Worm (Caenorhabditis elegans) whole organism, L2 larva: ENCODE data around the gene C45H4.14.

ENCODE experiments used
- F13H6.1 ChIP-seq: sonication (generic microtip); optimal IDR thresholded peaks from 2 replicates; lab custom pipeline; 2016; ENCODE audit warnings: missing genetic modification characterization, missing compliant biosample characterization
- R02D3.7 ChIP-seq: fragments of 150-350 bp; optimal IDR thresholded peaks from 2 replicates; lab custom pipeline; 2014; ENCODE audit warnings: missing biosample characterization, missing genetic modification characterization
- Y55F3AM.14 ChIP-seq: fragments of 200-800 bp; sonication (Bioruptor generic); optimal IDR thresholded peaks from 2 replicates; lab custom pipeline; 2018; ENCODE audit warnings: mild to moderate bottlenecking, missing genetic modification characterization, missing compliant biosample characterization
- ZK546.5 ChIP-seq: sonication (generic microtip); optimal IDR thresholded peaks from 2 replicates; lab custom pipeline; 2017; ENCODE audit warnings: missing biosample characterization, missing genetic modification characterization
- alr-1 ChIP-seq: fragments of 150-350 bp; optimal IDR thresholded peaks from 2 replicates; lab custom pipeline; 2014; ENCODE audit warnings: missing biosample characterization, missing genetic modification characterization
- ama-1 ChIP-seq: fragments of 150-350 bp; optimal IDR thresholded peaks from 2 replicates; lab custom pipeline; 2018; ENCODE audit warnings: inconsistent platforms
- blmp-1 ChIP-seq: sonication (generic microtip); optimal IDR thresholded peaks from 2 replicates; lab custom pipeline; 2017; ENCODE audit warnings: missing genetic modification characterization, mild to moderate bottlenecking, missing compliant biosample characterization, antibody characterized with exemption, moderate library complexity; ENCODE audit not compliant: insufficient read depth
- ceh-16 ChIP-seq: fragments of 150-350 bp; optimal IDR thresholded peaks from 2 replicates; lab custom pipeline; 2014; ENCODE audit warnings: missing biosample characterization, missing genetic modification characterization
- ceh-82 ChIP-seq: fragments of 150-350 bp; optimal IDR thresholded peaks from 2 replicates; lab custom pipeline; 2014; ENCODE audit warnings: missing biosample characterization, missing genetic modification characterization
- crh-2 ChIP-seq: sonication (generic microtip); optimal IDR thresholded peaks from 2 replicates; lab custom pipeline; 2017; ENCODE audit warnings: missing biosample characterization, missing genetic modification characterization
- dmd-4 ChIP-seq: sonication (generic microtip); optimal IDR thresholded peaks from 2 replicates; lab custom pipeline; 2017; ENCODE audit warnings: missing biosample characterization, missing genetic modification characterization
- elt-1 ChIP-seq: fragments of 150-350 bp; optimal IDR thresholded peaks from 2 replicates; lab custom pipeline; 2014; ENCODE audit warnings: missing biosample characterization, missing genetic modification characterization
- elt-3 ChIP-seq: sonication (generic microtip); optimal IDR thresholded peaks from 2 replicates; lab custom pipeline; 2017; ENCODE audit warnings: missing biosample characterization, missing genetic modification characterization
- fos-1 ChIP-seq: fragments of 150-350 bp; optimal IDR thresholded peaks from 2 replicates; lab custom pipeline; 2014; ENCODE audit warnings: missing biosample characterization, missing genetic modification characterization
- gmeb-1 ChIP-seq: fragments of 150-350 bp; optimal IDR thresholded peaks from 2 replicates; lab custom pipeline; 2014; ENCODE audit warnings: missing biosample characterization, missing genetic modification characterization
- lin-13 ChIP-seq: fragments of 150-350 bp; optimal IDR thresholded peaks from 2 replicates; lab custom pipeline; 2014; ENCODE audit warnings: missing biosample characterization, missing genetic modification reagents, missing genetic modification characterization
- lin-39 ChIP-seq: fragments of 150-350 bp; optimal IDR thresholded peaks from 2 replicates; lab custom pipeline; 2014; ENCODE audit warnings: missing biosample characterization, missing genetic modification reagents, missing genetic modification characterization
- mab-5 ChIP-seq: fragments of 150-350 bp; optimal IDR thresholded peaks from 2 replicates; lab custom pipeline; 2014; ENCODE audit warnings: missing biosample characterization, missing genetic modification characterization
- mbf-1 ChIP-seq: sonication (generic microtip); optimal IDR thresholded peaks from 2 replicates; lab custom pipeline; 2017; ENCODE audit warnings: missing biosample characterization, missing genetic modification characterization
- mdl-1 ChIP-seq, 2 experiments: fragments of 150-350 bp in 1 of 2; sonication (generic microtip) in 1 of 2; optimal IDR thresholded peaks; 2 replicates each; lab custom pipeline; 2017; ENCODE audit warnings: missing biosample characterization in 2 of 2, missing genetic modification characterization in 2 of 2
- nhr-10 ChIP-seq: sonication (generic microtip); optimal IDR thresholded peaks from 2 replicates; lab custom pipeline; 2017; ENCODE audit warnings: missing biosample characterization, missing genetic modification characterization
- nhr-12 ChIP-seq: fragments of 150-350 bp; optimal IDR thresholded peaks from 2 replicates; lab custom pipeline; 2014; ENCODE audit warnings: missing biosample characterization, missing genetic modification characterization
- nhr-129 ChIP-seq: fragments of 150-350 bp; optimal IDR thresholded peaks from 2 replicates; lab custom pipeline; 2014; ENCODE audit warnings: missing biosample characterization, missing genetic modification characterization
- nhr-21 ChIP-seq: fragments of 150-350 bp; optimal IDR thresholded peaks from 2 replicates; lab custom pipeline; 2014; ENCODE audit warnings: missing biosample characterization, missing genetic modification characterization
- nhr-23 ChIP-seq: fragments of 150-350 bp; optimal IDR thresholded peaks from 2 replicates; lab custom pipeline; 2014; ENCODE audit warnings: missing biosample characterization, missing genetic modification reagents, missing genetic modification characterization
- nhr-237 ChIP-seq: fragments of 150-350 bp; optimal IDR thresholded peaks from 2 replicates; lab custom pipeline; 2014; ENCODE audit warnings: missing biosample characterization, missing genetic modification characterization
- sem-4 ChIP-seq: fragments of 150-350 bp; optimal IDR thresholded peaks from 2 replicates; lab custom pipeline; 2014; ENCODE audit warnings: missing biosample characterization, missing genetic modification reagents, missing genetic modification characterization
- skn-1 ChIP-seq: sonication (generic microtip); optimal IDR thresholded peaks from 2 replicates; lab custom pipeline; 2017; ENCODE audit warnings: missing biosample characterization, missing genetic modification characterization
- sma-9 ChIP-seq, 2 experiments: fragments of 150-350 bp in 1 of 2; sonication (generic microtip) in 1 of 2; optimal IDR thresholded peaks; 2 replicates each; lab custom pipeline; 2014 to 2016; ENCODE audit warnings: missing genetic modification characterization in 2 of 2, mild to moderate bottlenecking in 1 of 2, missing biosample characterization in 1 of 2, missing compliant biosample characterization in 1 of 2, missing genetic modification reagents in 1 of 2, moderate library complexity in 1 of 2
- snpc-4 ChIP-seq: fragments of 150-350 bp; optimal IDR thresholded peaks from 2 replicates; lab custom pipeline; 2014; ENCODE audit warnings: missing biosample characterization, missing genetic modification characterization
- unc-39 ChIP-seq: fragments of 150-350 bp; optimal IDR thresholded peaks from 2 replicates; lab custom pipeline; 2014; ENCODE audit warnings: missing biosample characterization, missing genetic modification characterization
- unc-55 ChIP-seq: fragments of 150-350 bp; sonication (generic microtip); optimal IDR thresholded peaks from 3 replicates; lab custom pipeline; 2014; ENCODE audit warnings: missing biosample characterization, missing genetic modification reagents, missing genetic modification characterization
- unc-62 ChIP-seq: fragments of 150-350 bp; optimal IDR thresholded peaks from 2 replicates; lab custom pipeline; 2014; ENCODE audit warnings: missing biosample characterization, missing genetic modification reagents, missing genetic modification characterization
- zag-1 ChIP-seq: fragments of 150-350 bp; optimal IDR thresholded peaks from 2 replicates; lab custom pipeline; 2014; ENCODE audit warnings: missing biosample characterization, missing genetic modification characterization
- ztf-1 ChIP-seq: fragments of 200-800 bp; sonication (Bioruptor generic); conservative IDR thresholded peaks from 2 replicates; pipeline ENCODE4 v1.3.6; 2022; ENCODE audit warnings: missing genetic modification characterization, missing compliant biosample characterization
- ztf-11 ChIP-seq: sonication (generic microtip); optimal IDR thresholded peaks from 2 replicates; lab custom pipeline; 2017; ENCODE audit warnings: missing biosample characterization, missing genetic modification characterization
- ztf-4 ChIP-seq: fragments of 150-350 bp; optimal IDR thresholded peaks from 2 replicates; lab custom pipeline; 2014; ENCODE audit warnings: missing biosample characterization, missing genetic modification characterization

Gene C45H4.14

DNA sequence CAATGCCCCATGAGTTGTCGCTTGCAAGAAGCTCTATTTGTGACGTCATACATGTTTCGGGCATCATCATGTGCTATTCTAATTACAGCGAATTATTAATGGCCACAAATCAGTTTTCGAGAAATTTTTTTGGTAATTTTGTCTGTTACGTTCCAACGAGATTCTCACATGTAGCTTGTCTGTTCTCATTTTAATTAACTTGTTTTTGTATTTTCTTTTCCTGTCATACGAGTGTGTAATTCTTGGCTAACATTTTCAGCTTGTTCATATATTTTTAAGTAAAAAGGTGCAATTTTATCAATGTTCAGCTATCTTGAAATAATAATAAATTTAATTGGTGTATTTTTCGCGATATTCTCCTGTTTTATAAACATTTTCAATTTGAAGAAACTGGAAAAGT is 4.0 kb downstream of the C45H4.14 start, which contains the start of gene srbc-21:
Gene srbc-21, plus strand, starts transcription at position 301 of the 400 bp plus-strand sequence.
- TF ChIP-seq gmeb-1 (tag; lab: Kevin White, UChicago) (no peak), Y55F3AM.14 (GFP tag; lab: Kevin White, UChicago) (no peak), ZK546.5 (tag; lab: Kevin White, UChicago) (no peak), fos-1 (tag; lab: Kevin White, UChicago) (no peak), ztf-1 (GFP tag; lab: Robert Waterston, UW) (no peak), ceh-16 (tag; lab: Kevin White, UChicago) (no peak), mbf-1 (tag; lab: Kevin White, UChicago) (no peak), R02D3.7 (tag; lab: Kevin White, UChicago) (no peak), crh-2 (tag; lab: Kevin White, UChicago) (no peak), ztf-11 (no peak), elt-1 (tag; lab: Kevin White, UChicago) (no peak), nhr-129 (tag; lab: Kevin White, UChicago) (no peak), nhr-12 (tag; lab: Kevin White, UChicago) (no peak), nhr-237 (tag; lab: Kevin White, UChicago) (no peak), zag-1 (tag; lab: Kevin White, UChicago) (no peak), nhr-23 (tag; lab: Kevin White, UChicago) (no peak), ztf-4 (tag; lab: Kevin White, UChicago) (no peak), unc-62 (GFP tag; lab: Kevin White, UChicago) (no peak)

ce11 chrV:2153274-2153673 is 6.0 kb downstream of the C45H4.14 start, which contains the start of gene srbc-23:
srbc-23 (plus strand) TSS chrV:2153574.
- no peak for TF ChIP-seq F13H6.1
- TF ChIP-seq elt-1 (tag; lab: Kevin White, UChicago): no peak
- no peak for TF ChIP-seq sem-4 (tag; lab: Kevin White, UChicago)
- TF ChIP-seq mdl-1 (tag; optimal IDR thresholded peaks at IDR 0.05; lab: Kevin White, UChicago): no peak
- TF ChIP-seq nhr-237 (tag; lab: Kevin White, UChicago): no peak
- no peak for TF ChIP-seq dmd-4
- no peak for TF ChIP-seq nhr-10
- no peak for TF ChIP-seq nhr-21 (tag; lab: Kevin White, UChicago)
- TF ChIP-seq ztf-4 (tag; lab: Kevin White, UChicago): no peak
- no peak for TF ChIP-seq Y55F3AM.14 (GFP tag; lab: Kevin White, UChicago)
- no peak for TF ChIP-seq gmeb-1 (tag; lab: Kevin White, UChicago)
- TF ChIP-seq ztf-11: no peak

- TF ChIP-seq ama-1 (lab: Kevin White, UChicago) (no peak), nhr-10 (no peak), nhr-21 (tag; lab: Kevin White, UChicago) (no peak), alr-1 (tag; lab: Kevin White, UChicago) (no peak), nhr-12 (tag; lab: Kevin White, UChicago) (no peak), ceh-82 (tag; lab: Kevin White, UChicago) (no peak), blmp-1 (tag; lab: Kevin White, UChicago) (no peak), lin-13 (GFP tag; lab: Kevin White, UChicago) (no peak), gmeb-1 (tag; lab: Kevin White, UChicago) (no peak), elt-3 (tag; lab: Kevin White, UChicago) (no peak), ceh-16 (tag; lab: Kevin White, UChicago) (no peak), lin-39 (tag; lab: Kevin White, UChicago) (no peak), ZK546.5 (tag; lab: Kevin White, UChicago) (no peak), fos-1 (tag; lab: Kevin White, UChicago) (no peak), Y55F3AM.14 (GFP tag; lab: Kevin White, UChicago) (no peak), nhr-129 (tag; lab: Kevin White, UChicago) (no peak), skn-1 (tag; lab: Kevin White, UChicago) (no peak), snpc-4 (tag; lab: Kevin White, UChicago) (no peak), unc-55 (GFP tag; lab: Kevin White, UChicago) (no peak)
Observed at ce11 chrV:2151458-2151857, 7.8 kb downstream of the C45H4.14 start, which contains the start of gene srbc-24. srbc-24 (plus strand) TSS chrV:2151758.

ce11 chrV:2150876-2151275 is 8.4 kb downstream of the C45H4.14 start, which contains the start of gene C45H4.13:
C45H4.13 (minus strand) TSS chrV:2150976.
- TF ChIP-seq elt-1 (tag; lab: Kevin White, UChicago) (no peak), F13H6.1 (no peak), sma-9 (GFP tag; optimal IDR thresholded peaks at IDR 0.05; lab: Kevin White, UChicago) (no peak), sma-9 (tag; optimal IDR thresholded peaks at IDR 0.05; lab: Kevin White, UChicago) (no peak), ZK546.5 (tag; lab: Kevin White, UChicago) (no peak), skn-1 (tag; lab: Kevin White, UChicago) (no peak), unc-62 (GFP tag; lab: Kevin White, UChicago) (no peak), fos-1 (tag; lab: Kevin White, UChicago) (no peak), mbf-1 (tag; lab: Kevin White, UChicago) (no peak), mab-5 (tag; lab: Kevin White, UChicago) (no peak), nhr-12 (tag; lab: Kevin White, UChicago) (no peak), unc-39 (tag; lab: Kevin White, UChicago) (no peak), ztf-4 (tag; lab: Kevin White, UChicago) (no peak), unc-55 (GFP tag; lab: Kevin White, UChicago) (no peak)
